Fruit fly (Drosophila melanogaster) whole organism, prepupa: ENCODE measurements around the gene CG31109.
A peak's percentile ranks its signal among the peaks of the same experiment; 100 is the strongest.

Experiments used
- Blimp-1 ChIP-seq: fragments of 200-800 bp; sonication (Bioruptor generic); optimal IDR thresholded peaks from 3 replicates; lab custom pipeline; 2017; ENCODE audit warnings: missing biosample characterization, missing genetic modification characterization, mild to moderate bottlenecking, moderate library complexity, missing genetic modification reagents
- CG10631 ChIP-seq: fragments of 200-800 bp; sonication (Bioruptor generic); optimal IDR thresholded peaks from 2 replicates; lab custom pipeline; 2016; ENCODE audit warnings: missing biosample characterization, missing genetic modification characterization
- CG10669 ChIP-seq: fragments of 200-800 bp; sonication (Bioruptor generic); optimal IDR thresholded peaks from 3 replicates; lab custom pipeline; 2018; ENCODE audit warnings: missing biosample characterization, mild to moderate bottlenecking, missing genetic modification characterization, moderate library complexity
- CG11294 ChIP-seq: fragments of 200-800 bp; sonication (Bioruptor generic); IDR thresholded peaks from 2 replicates; pipeline ENCODE4 v1.3.6; 2022; ENCODE audit warnings: missing biosample characterization, missing genetic modification characterization
- CG15336 ChIP-seq: fragments of 200-800 bp; sonication (Bioruptor generic); IDR thresholded peaks from 2 replicates; pipeline ENCODE4 v1.3.6; 2022; ENCODE audit warnings: missing biosample characterization, missing genetic modification characterization
- CG1621 ChIP-seq: fragments of 200-800 bp; sonication (Bioruptor generic); optimal IDR thresholded peaks from 3 replicates; lab custom pipeline; 2018; ENCODE audit warnings: missing biosample characterization, mild to moderate bottlenecking, missing genetic modification characterization
- CG16779 ChIP-seq: fragments of 200-800 bp; sonication (Bioruptor generic); optimal IDR thresholded peaks from 3 replicates; lab custom pipeline; 2017; ENCODE audit warnings: missing biosample characterization, mild to moderate bottlenecking, missing genetic modification characterization
- CG3032 ChIP-seq: fragments of 200-800 bp; optimal IDR thresholded peaks from 2 replicates; lab custom pipeline; 2019; ENCODE audit warnings: missing biosample characterization, mild to moderate bottlenecking, missing genetic modification characterization, moderate library complexity
- CG31627 ChIP-seq: fragments of 200-800 bp; sonication (Bioruptor generic); optimal IDR thresholded peaks from 3 replicates; lab custom pipeline; 2016; ENCODE audit warnings: missing biosample characterization, missing genetic modification characterization
- CG34406 ChIP-seq: fragments of 200-800 bp; sonication (Bioruptor generic); optimal IDR thresholded peaks from 3 replicates; lab custom pipeline; 2016; ENCODE audit warnings: missing biosample characterization, missing genetic modification characterization
- CG6163 ChIP-seq: fragments of 200-800 bp; sonication (Bioruptor generic); IDR thresholded peaks from 3 replicates; pipeline ENCODE4 v1.3.6; 2022; ENCODE audit warnings: missing biosample characterization, missing genetic modification characterization
- CG6792 ChIP-seq: fragments of 200-800 bp; sonication (Bioruptor generic); optimal IDR thresholded peaks from 3 replicates; lab custom pipeline; 2016; ENCODE audit warnings: missing biosample characterization, missing genetic modification characterization
- CG6808 ChIP-seq: fragments of 200-800 bp; sonication (Bioruptor generic); optimal IDR thresholded peaks from 3 replicates; lab custom pipeline; 2017; ENCODE audit warnings: missing biosample characterization, missing genetic modification characterization, mild to moderate bottlenecking, moderate library complexity, missing genetic modification reagents
- CG8119 ChIP-seq: fragments of 200-800 bp; sonication (Bioruptor generic); IDR thresholded peaks from 3 replicates; pipeline ENCODE4 v1.3.6; 2022; ENCODE audit warnings: missing biosample characterization, missing genetic modification characterization
- CG8319 ChIP-seq: fragments of 200-800 bp; sonication (Bioruptor generic); optimal IDR thresholded peaks from 3 replicates; lab custom pipeline; 2016; ENCODE audit warnings: missing biosample characterization, missing genetic modification characterization
- CG9139 ChIP-seq: fragments of 200-800 bp; sonication (Bioruptor generic); optimal IDR thresholded peaks from 3 replicates; lab custom pipeline; 2017; ENCODE audit warnings: missing biosample characterization, mild to moderate bottlenecking, missing genetic modification characterization
- Eip75B ChIP-seq: fragments of 200-800 bp; sonication (Bioruptor generic); optimal IDR thresholded peaks from 3 replicates; lab custom pipeline; 2016; ENCODE audit warnings: missing biosample characterization, missing genetic modification characterization
- Eip78C ChIP-seq: fragments of 200-800 bp; sonication (Bioruptor generic); peaks from one replicate; lab custom pipeline; 2016; ENCODE audit warnings: missing biosample characterization, missing genetic modification characterization
- Eip93F ChIP-seq: fragments of 200-800 bp; sonication (Bioruptor generic); optimal IDR thresholded peaks from 2 replicates; lab custom pipeline; 2016; ENCODE audit warnings: missing biosample characterization, mild to moderate bottlenecking, missing genetic modification characterization
- Ets21C ChIP-seq: fragments of 200-800 bp; sonication (Bioruptor generic); optimal IDR thresholded peaks from 3 replicates; lab custom pipeline; 2016; ENCODE audit warnings: missing biosample characterization, missing genetic modification characterization
- Hr38 ChIP-seq: sonication (Bioruptor generic); optimal IDR thresholded peaks from 2 replicates; lab custom pipeline; 2016; ENCODE audit warnings: missing biosample characterization, missing genetic modification characterization
- Hr4 ChIP-seq: fragments of 200-800 bp; sonication (Bioruptor generic); optimal IDR thresholded peaks from 3 replicates; lab custom pipeline; 2016; ENCODE audit warnings: missing biosample characterization, missing genetic modification characterization
- Lpt ChIP-seq: fragments of 200-800 bp; sonication (Bioruptor generic); optimal IDR thresholded peaks from 3 replicates; lab custom pipeline; 2016; ENCODE audit warnings: missing biosample characterization, missing genetic modification characterization
- Met ChIP-seq: fragments of 200-800 bp; sonication (Bioruptor generic); optimal IDR thresholded peaks from 3 replicates; lab custom pipeline; 2016; ENCODE audit warnings: missing biosample characterization, missing genetic modification characterization
- Sox14 ChIP-seq: fragments of 200-800 bp; sonication (Bioruptor generic); optimal IDR thresholded peaks from 3 replicates; lab custom pipeline; 2016; ENCODE audit warnings: missing biosample characterization, missing genetic modification characterization
- Sox15 ChIP-seq: fragments of 200-800 bp; sonication (Bioruptor generic); optimal IDR thresholded peaks from 3 replicates; lab custom pipeline; 2016; ENCODE audit warnings: missing biosample characterization, missing genetic modification characterization
- achi ChIP-seq: fragments of 200-800 bp; sonication (Bioruptor generic); optimal IDR thresholded peaks from 3 replicates; lab custom pipeline; 2016; ENCODE audit warnings: missing biosample characterization, missing genetic modification characterization
- acj6 ChIP-seq: fragments of 200-800 bp; sonication (Bioruptor generic); optimal IDR thresholded peaks from 3 replicates; lab custom pipeline; 2016; ENCODE audit warnings: missing biosample characterization, missing genetic modification characterization
- cyc ChIP-seq: fragments of 200-800 bp; sonication (Bioruptor generic); optimal IDR thresholded peaks from 3 replicates; lab custom pipeline; 2016; ENCODE audit warnings: missing biosample characterization, missing genetic modification characterization
- dac ChIP-seq: fragments of 200-800 bp; sonication (Bioruptor generic); optimal IDR thresholded peaks from 2 replicates; lab custom pipeline; 2017; ENCODE audit warnings: missing biosample characterization, mild to moderate bottlenecking, missing genetic modification characterization
- dsx ChIP-seq: fragments of 200-800 bp; optimal IDR thresholded peaks from 3 replicates; lab custom pipeline; 2019; ENCODE audit warnings: missing biosample characterization, mild to moderate bottlenecking, missing genetic modification characterization, moderate library complexity; ENCODE audit not compliant: poor library complexity, severe bottlenecking
- eg ChIP-seq: fragments of 200-800 bp; sonication (Bioruptor generic); IDR thresholded peaks from 3 replicates; pipeline ENCODE4 v1.3.6; 2022; ENCODE audit warnings: missing biosample characterization, missing genetic modification characterization
- esn ChIP-seq: fragments of 200-800 bp; sonication (Bioruptor generic); optimal IDR thresholded peaks from 2 replicates; lab custom pipeline; 2016; ENCODE audit warnings: missing biosample characterization, mild to moderate bottlenecking, missing genetic modification characterization, moderate library complexity
- fd59A ChIP-seq: fragments of 200-800 bp; sonication (Bioruptor generic); optimal IDR thresholded peaks from 2 replicates; lab custom pipeline; 2017; ENCODE audit warnings: missing biosample characterization, mild to moderate bottlenecking, missing genetic modification characterization, missing genetic modification reagents
- fkh ChIP-seq: fragments of 200-800 bp; sonication (Bioruptor generic); optimal IDR thresholded peaks from 3 replicates; lab custom pipeline; 2017; ENCODE audit warnings: missing biosample characterization, mild to moderate bottlenecking, missing genetic modification characterization, moderate library complexity
- lz ChIP-seq: fragments of 200-800 bp; sonication (Bioruptor generic); optimal IDR thresholded peaks from 3 replicates; lab custom pipeline; 2016; ENCODE audit warnings: missing biosample characterization, missing genetic modification characterization
- pdm3 ChIP-seq: fragments of 200-800 bp; sonication (Bioruptor generic); optimal IDR thresholded peaks from 3 replicates; lab custom pipeline; 2016; ENCODE audit warnings: missing biosample characterization, missing genetic modification characterization
- salr ChIP-seq, 2 experiments: fragments of 200-800 bp; sonication (Bioruptor generic); optimal IDR thresholded peaks; 3 replicates each; lab custom pipeline; 2016 to 2018; ENCODE audit warnings: missing biosample characterization in 2 of 2, missing genetic modification characterization in 2 of 2, mild to moderate bottlenecking in 1 of 2
- spab ChIP-seq: fragments of 200-800 bp; sonication (Bioruptor generic); optimal IDR thresholded peaks from 2 replicates; lab custom pipeline; 2017; ENCODE audit warnings: missing biosample characterization, mild to moderate bottlenecking, missing genetic modification characterization, missing genetic modification reagents
- ss ChIP-seq, 2 experiments: fragments of 200-800 bp; sonication (Bioruptor generic); optimal IDR thresholded peaks; 2 replicates in 1 of 2; 3 replicates in 1 of 2; lab custom pipeline; 2017 to 2018; ENCODE audit warnings: mild to moderate bottlenecking in 2 of 2, missing biosample characterization in 2 of 2, missing genetic modification characterization in 2 of 2, moderate library complexity in 1 of 2
- topi ChIP-seq: fragments of 200-800 bp; sonication (Bioruptor generic); optimal IDR thresholded peaks from 3 replicates; lab custom pipeline; 2016; ENCODE audit warnings: missing biosample characterization, missing genetic modification characterization

CG31109 gene

DNA sequence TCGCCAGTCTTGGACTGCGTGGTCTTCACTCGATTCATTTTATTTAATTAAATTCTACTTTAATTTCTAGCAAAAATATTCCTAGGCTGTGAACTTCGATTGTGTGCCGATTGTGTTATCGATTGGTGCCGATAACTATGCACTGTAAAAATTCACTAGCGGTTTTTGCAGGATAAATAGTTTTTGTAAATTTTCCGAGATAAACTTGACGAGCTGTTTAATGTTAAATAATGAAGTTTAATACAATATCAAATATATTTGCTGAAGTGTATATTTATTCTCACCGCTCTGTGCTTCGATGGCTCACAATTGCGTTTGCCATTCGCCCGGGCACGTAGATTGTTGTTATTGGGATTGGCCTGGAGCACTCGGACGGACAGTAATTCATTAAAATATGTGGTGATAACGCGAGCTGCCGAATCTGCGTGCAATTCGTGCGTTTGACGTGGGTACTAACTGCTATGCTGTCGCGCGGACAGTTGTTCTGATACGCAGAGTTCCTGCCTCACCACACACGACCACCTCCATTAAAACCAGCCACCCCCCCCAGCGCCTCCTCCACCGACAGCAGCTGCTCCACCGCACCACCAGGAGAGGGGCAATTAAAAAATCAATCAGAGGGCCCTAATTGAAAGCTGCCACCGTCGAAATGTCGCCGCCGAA lies 29.4 kb downstream of the CG31109 start, which contains the start of the genes EMC6 and Hr96 (continued):
- TF ChIP-seq pdm3 (GFP tag; lab: Kevin White, UChicago) = peak; percentile 95
- TF ChIP-seq esn (GFP tag; lab: Kevin White, UChicago) = peak; percentile 95
- TF ChIP-seq CG10631 (GFP tag; lab: Kevin White, UChicago) = peak; percentile 93
- TF ChIP-seq acj6 (GFP tag; lab: Kevin White, UChicago) = peak; percentile 94
- TF ChIP-seq eg (GFP tag; lab: Robert Waterston, UW) = peak; percentile 94
- peak; percentile 94 for TF ChIP-seq Hr4 (GFP tag; lab: Kevin White, UChicago)
- TF ChIP-seq CG11294 (GFP tag; lab: Robert Waterston, UW) = peak; percentile 89
- no peak for TF ChIP-seq fkh (GFP tag; lab: Kevin White, UChicago)
- TF ChIP-seq dac (GFP tag; lab: Kevin White, UChicago) = peak; percentile 77

DNA sequence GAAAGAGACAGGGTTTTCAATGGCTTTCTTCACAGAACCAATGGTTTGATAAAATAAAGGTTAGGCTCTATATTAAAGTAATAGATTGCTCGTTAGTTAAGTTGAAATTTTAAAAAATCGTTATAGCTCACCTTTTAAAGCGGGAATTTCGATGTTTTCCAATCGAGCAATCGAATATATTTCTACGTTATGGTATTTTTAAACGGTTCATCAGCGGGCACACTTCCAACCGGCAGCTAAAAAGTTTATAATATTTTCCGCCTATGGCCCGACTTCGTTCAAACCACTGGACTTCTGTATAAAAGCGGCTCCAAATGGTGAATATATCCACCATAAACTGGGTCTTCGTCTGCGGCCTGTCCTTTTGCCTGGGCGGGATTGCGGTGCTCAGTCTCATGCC lies 31.4 kb downstream of the CG31109 start, which contains the start of gene beta4GalT7:
Gene beta4GalT7 (plus strand): TSS at position 201 of the 400 bp plus-strand sequence.
- TF ChIP-seq CG10631 (GFP tag; lab: Kevin White, UChicago) (no peak), CG9139 (no peak), lz (GFP tag; lab: Kevin White, UChicago) (no peak), salr (GFP tag; optimal IDR thresholded peaks at IDR 0.05; lab: Kevin White, UChicago) (no peak), CG8319 (GFP tag; lab: Kevin White, UChicago) (no peak), Lpt (GFP tag; lab: Kevin White, UChicago) (no peak), Hr38 (GFP tag; lab: Kevin White, UChicago) (no peak), CG10669 (GFP tag; lab: Kevin White, UChicago) (no peak), Eip75B (GFP tag; lab: Kevin White, UChicago) (no peak), Sox15 (no peak), Blimp-1 (no peak), CG6163 (GFP tag; lab: Robert Waterston, UW) (no peak), cyc (GFP tag; lab: Kevin White, UChicago) (no peak)

DNA sequence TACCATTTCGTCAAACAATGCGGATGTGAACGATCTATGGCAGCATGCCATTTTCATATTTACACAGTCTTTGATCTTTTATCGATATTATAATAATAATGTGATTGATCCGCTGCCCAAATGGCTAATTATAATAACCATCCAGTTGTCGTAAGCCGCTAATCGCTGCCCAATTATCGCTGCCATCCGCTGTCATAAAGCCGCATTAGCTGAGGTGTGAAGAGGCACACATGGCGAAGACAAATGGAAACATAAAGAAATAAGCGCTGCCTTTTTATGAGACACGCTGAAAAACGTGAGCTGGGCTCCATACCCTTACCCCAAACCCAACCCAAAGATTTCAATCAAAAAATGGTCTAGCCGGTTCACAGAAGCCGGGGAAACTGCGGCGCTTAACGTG lies 42.4 kb downstream of the CG31109 start:
- TF ChIP-seq dsx (GFP tag; lab: Kevin White, UChicago) (no peak), lz (GFP tag; lab: Kevin White, UChicago) (no peak), Eip78C (GFP tag; lab: Kevin White, UChicago) (no peak), Blimp-1 (no peak), spab (GFP tag; lab: Kevin White, UChicago) (no peak), Eip93F (GFP tag; lab: Kevin White, UChicago) (no peak), Met (no peak), Sox15 (no peak), CG16779 (tag; lab: Kevin White, UChicago) (no peak), CG6808 (GFP tag; lab: Kevin White, UChicago) (no peak), eg (GFP tag; lab: Robert Waterston, UW) (no peak), Ets21C (no peak), CG8119 (GFP tag; lab: Robert Waterston, UW) (no peak)

DNA sequence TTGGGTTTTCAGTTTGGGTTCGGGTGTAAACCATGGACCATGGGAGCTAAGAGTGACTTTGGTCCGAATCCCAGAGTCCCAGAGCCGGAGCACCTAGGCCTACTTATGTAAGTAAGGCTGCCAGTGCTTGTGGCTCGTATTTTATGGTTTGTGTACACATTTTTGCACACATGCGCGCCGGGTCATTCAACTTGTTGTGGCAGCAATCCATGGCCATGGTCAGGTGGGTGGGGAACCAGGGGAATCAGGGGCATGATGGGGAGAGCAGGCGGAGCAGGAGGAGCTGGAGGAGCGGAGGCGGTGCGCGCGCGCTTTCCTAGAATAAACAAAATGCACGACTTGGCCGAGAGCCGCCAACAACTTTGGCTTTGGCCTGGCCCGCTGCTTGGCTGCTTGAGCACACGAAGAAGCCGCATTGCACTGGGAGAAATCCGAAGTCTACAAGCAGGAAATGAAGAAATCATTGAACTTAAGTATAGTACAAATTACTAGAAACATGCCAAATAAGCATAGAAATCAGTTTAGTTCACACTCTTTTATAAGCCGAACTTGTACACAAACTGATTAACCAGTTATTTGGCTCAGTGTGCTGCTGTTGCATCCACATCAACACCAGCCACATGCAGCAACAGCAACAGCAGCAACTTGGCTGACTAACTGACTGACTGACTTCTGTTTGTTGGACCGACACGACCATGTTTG lies 44.6 kb downstream of the CG31109 start:
- TF ChIP-seq acj6 (GFP tag; lab: Kevin White, UChicago) = peak; percentile 83
- TF ChIP-seq esn (GFP tag; lab: Kevin White, UChicago) = no peak
- TF ChIP-seq CG10631 (GFP tag; lab: Kevin White, UChicago) = peak; percentile 85
- peak; percentile 67 for TF ChIP-seq CG34406 (GFP tag; lab: Kevin White, UChicago)
- peak; percentile 69 for TF ChIP-seq topi
- peak; percentile 88 for TF ChIP-seq CG1621 (tag; lab: Kevin White, UChicago)
- TF ChIP-seq dac (GFP tag; lab: Kevin White, UChicago) = peak; percentile 90
- peak; percentile 95 for TF ChIP-seq CG15336 (GFP tag; lab: Robert Waterston, UW)
- peak; percentile 87 for TF ChIP-seq CG6808 (GFP tag; lab: Kevin White, UChicago)
- peak; percentile 85 for TF ChIP-seq fd59A (GFP tag; lab: Kevin White, UChicago)
- peak; percentile 79 for TF ChIP-seq CG16779 (tag; lab: Kevin White, UChicago)
- TF ChIP-seq CG11294 (GFP tag; lab: Robert Waterston, UW) = peak; percentile 82
- peak; percentile 84 to 86 for TF ChIP-seq ss (GFP tag; optimal IDR thresholded peaks at IDR 0.05; lab: Kevin White, UChicago)
- TF ChIP-seq Sox14 = peak; percentile 88
- TF ChIP-seq CG3032 (tag; lab: Kevin White, UChicago) = peak; percentile 87
- TF ChIP-seq CG6792 = peak; percentile 79
- peak; percentile 74 for TF ChIP-seq lz (GFP tag; lab: Kevin White, UChicago)
- peak; percentile 85 for TF ChIP-seq Eip75B (GFP tag; lab: Kevin White, UChicago)
- TF ChIP-seq CG31627 (GFP tag; lab: Kevin White, UChicago) = peak; percentile 57
- TF ChIP-seq achi (GFP tag; lab: Kevin White, UChicago) = peak; percentile 90
- peak; percentile 95 for TF ChIP-seq CG8119 (GFP tag; lab: Robert Waterston, UW)
- TF ChIP-seq spab (GFP tag; lab: Kevin White, UChicago) = peak; percentile 85
- TF ChIP-seq Blimp-1 = peak; percentile 34
